Fruit fly (Drosophila melanogaster) whole organism, embryonic: ENCODE measurements around the gene CG10570.

Experiments used
- CG11723 ChIP-seq: fragments of 200-800 bp; sonication (Bioruptor generic); optimal IDR thresholded peaks from 2 replicates; lab custom pipeline; 2017; ENCODE audit warnings: missing biosample characterization, mild to moderate bottlenecking, missing genetic modification characterization
- CG12104 ChIP-seq: fragments of 200-800 bp; sonication (Bioruptor generic); optimal IDR thresholded peaks from 3 replicates; lab custom pipeline; 2016; ENCODE audit warnings: missing biosample characterization, missing genetic modification characterization
- CG12769 ChIP-seq: fragments of 200-800 bp; sonication (Bioruptor generic); optimal IDR thresholded peaks from 2 replicates; lab custom pipeline; 2019; ENCODE audit warnings: missing biosample characterization, mild to moderate bottlenecking, missing genetic modification characterization, moderate library complexity
- CG13123 ChIP-seq: fragments of 200-800 bp; sonication (Bioruptor generic); optimal IDR thresholded peaks from 2 replicates; lab custom pipeline; 2016; ENCODE audit warnings: missing biosample characterization, missing genetic modification characterization
- CG13894 ChIP-seq: fragments of 200-800 bp; sonication (Bioruptor generic); optimal IDR thresholded peaks from 3 replicates; lab custom pipeline; 2018; ENCODE audit warnings: missing biosample characterization, mild to moderate bottlenecking, missing genetic modification characterization, moderate library complexity
- CG14860 ChIP-seq: fragments of 200-800 bp; sonication (Bioruptor generic); IDR thresholded peaks from 3 replicates; pipeline ENCODE4 v1.3.6; 2022; ENCODE audit warnings: missing biosample characterization, missing genetic modification characterization; ENCODE audit not compliant: partially characterized antibody
- CG15011 ChIP-seq: fragments of 200-800 bp; sonication (Bioruptor generic); optimal IDR thresholded peaks from 3 replicates; lab custom pipeline; 2018; ENCODE audit warnings: missing biosample characterization, mild to moderate bottlenecking, missing genetic modification characterization
- CG16813 ChIP-seq: fragments of 200-800 bp; sonication (Bioruptor generic); IDR thresholded peaks from 3 replicates; pipeline ENCODE4 v1.3.6; 2022; ENCODE audit warnings: missing biosample characterization, missing genetic modification characterization; ENCODE audit not compliant: partially characterized antibody
- CG17802 ChIP-seq: fragments of 200-800 bp; sonication (Bioruptor generic); optimal IDR thresholded peaks from 2 replicates; lab custom pipeline; 2018; ENCODE audit warnings: missing biosample characterization, mild to moderate bottlenecking, missing genetic modification characterization, moderate library complexity
- CG18599 ChIP-seq: fragments of 200-800 bp; sonication (Bioruptor generic); optimal IDR thresholded peaks from 3 replicates; lab custom pipeline; 2017; ENCODE audit warnings: missing biosample characterization, missing genetic modification characterization, mild to moderate bottlenecking, moderate library complexity, missing genetic modification reagents
- CG2129 ChIP-seq: fragments of 200-800 bp; sonication (Bioruptor generic); IDR thresholded peaks from 2 replicates; pipeline ENCODE4 v1.3.6; 2022; ENCODE audit warnings: missing biosample characterization, missing genetic modification characterization; ENCODE audit not compliant: partially characterized antibody
- CG2678 ChIP-seq: fragments of 200-800 bp; sonication (Bioruptor generic); optimal IDR thresholded peaks from 3 replicates; lab custom pipeline; 2019; ENCODE audit warnings: missing biosample characterization, mild to moderate bottlenecking, missing genetic modification characterization, moderate library complexity
- CG2712 ChIP-seq: fragments of 200-800 bp; optimal IDR thresholded peaks from 3 replicates; lab custom pipeline; 2019; ENCODE audit warnings: missing biosample characterization, mild to moderate bottlenecking, missing genetic modification characterization, moderate library complexity
- CG31365 ChIP-seq: fragments of 200-800 bp; sonication (Bioruptor generic); optimal IDR thresholded peaks from 2 replicates; lab custom pipeline; 2018; ENCODE audit warnings: missing biosample characterization, mild to moderate bottlenecking, missing genetic modification characterization
- CG33557 ChIP-seq: fragments of 200-800 bp; sonication (Bioruptor generic); optimal IDR thresholded peaks from 2 replicates; lab custom pipeline; 2019; ENCODE audit warnings: missing biosample characterization, mild to moderate bottlenecking, missing genetic modification characterization, moderate library complexity
- CG4730 ChIP-seq: fragments of 200-800 bp; sonication (Bioruptor generic); IDR thresholded peaks from 2 replicates; pipeline ENCODE4 v1.3.6; 2022; ENCODE audit warnings: missing biosample characterization, missing genetic modification characterization
- CG8281 ChIP-seq: fragments of 200-800 bp; sonication (Bioruptor generic); optimal IDR thresholded peaks from 2 replicates; lab custom pipeline; 2018; ENCODE audit warnings: missing biosample characterization, mild to moderate bottlenecking, missing genetic modification characterization, moderate library complexity
- CG9727 ChIP-seq: fragments of 200-800 bp; sonication (Bioruptor generic); optimal IDR thresholded peaks from 3 replicates; lab custom pipeline; 2017; ENCODE audit warnings: missing biosample characterization, mild to moderate bottlenecking, missing genetic modification characterization
- Dad ChIP-seq: fragments of 200-800 bp; sonication (Bioruptor generic); optimal IDR thresholded peaks from 3 replicates; lab custom pipeline; 2016; ENCODE audit warnings: missing biosample characterization, missing genetic modification characterization
- Dip2 ChIP-seq: fragments of 200-800 bp; sonication (Bioruptor generic); IDR thresholded peaks from 2 replicates; pipeline ENCODE4 v1.3.6; 2022; ENCODE audit warnings: missing biosample characterization, missing genetic modification characterization
- Doc3 ChIP-seq: fragments of 200-800 bp; sonication (Bioruptor generic); IDR thresholded peaks from 3 replicates; pipeline ENCODE4 v1.3.6; 2022; ENCODE audit warnings: missing biosample characterization, missing genetic modification characterization; ENCODE audit not compliant: partially characterized antibody
- H15 ChIP-seq: fragments of 200-800 bp; sonication (Bioruptor generic); IDR thresholded peaks from 3 replicates; pipeline ENCODE4 v1.3.6; 2022; ENCODE audit warnings: missing biosample characterization, missing genetic modification characterization
- Hey ChIP-seq: fragments of 200-800 bp; sonication (Bioruptor generic); optimal IDR thresholded peaks from 3 replicates; lab custom pipeline; 2018; ENCODE audit warnings: missing biosample characterization, mild to moderate bottlenecking, missing genetic modification characterization
- Oli ChIP-seq: fragments of 200-800 bp; sonication (Bioruptor generic); optimal IDR thresholded peaks from 2 replicates; lab custom pipeline; 2018; ENCODE audit warnings: missing biosample characterization, mild to moderate bottlenecking, missing genetic modification characterization, moderate library complexity
- Optix ChIP-seq: fragments of 200-800 bp; sonication (Bioruptor generic); IDR thresholded peaks from 3 replicates; pipeline ENCODE4 v1.3.6; 2022; ENCODE audit warnings: missing biosample characterization, missing genetic modification characterization
- Pdp1 ChIP-seq, 2 experiments: fragments of 200-800 bp; sonication (Bioruptor generic); optimal IDR thresholded peaks; 3 replicates each; lab custom pipeline; 2016; ENCODE audit warnings: missing biosample characterization in 2 of 2, missing genetic modification characterization in 2 of 2, mild to moderate bottlenecking in 1 of 2, moderate library complexity in 1 of 2
- Poxn ChIP-seq: fragments of 200-800 bp; sonication (Bioruptor generic); IDR thresholded peaks from 2 replicates; pipeline ENCODE4 v1.3.6; 2022; ENCODE audit warnings: missing biosample characterization, missing genetic modification characterization
- Rx ChIP-seq: fragments of 200-800 bp; sonication (Bioruptor generic); IDR thresholded peaks from 2 replicates; pipeline ENCODE4 v1.3.6; 2022; ENCODE audit warnings: missing biosample characterization, missing genetic modification characterization
- Sry-β ChIP-seq: fragments of 200-800 bp; sonication (Bioruptor generic); optimal IDR thresholded peaks from 2 replicates; lab custom pipeline; 2018; ENCODE audit warnings: missing biosample characterization, mild to moderate bottlenecking, missing genetic modification characterization, moderate library complexity
- amos ChIP-seq: fragments of 200-800 bp; sonication (Bioruptor generic); IDR thresholded peaks from 2 replicates; pipeline ENCODE4 v1.3.6; 2022; ENCODE audit warnings: missing biosample characterization, missing genetic modification characterization; ENCODE audit not compliant: partially characterized antibody
- az2 ChIP-seq: fragments of 200-800 bp; sonication (Bioruptor generic); optimal IDR thresholded peaks from 3 replicates; lab custom pipeline; 2016; ENCODE audit warnings: missing biosample characterization, missing genetic modification characterization
- caup ChIP-seq: fragments of 200-800 bp; sonication (Bioruptor generic); optimal IDR thresholded peaks from 3 replicates; lab custom pipeline; 2017; ENCODE audit warnings: missing biosample characterization, mild to moderate bottlenecking, missing genetic modification characterization, moderate library complexity; ENCODE audit not compliant: severe bottlenecking
- corto ChIP-seq: fragments of 200-800 bp; sonication (Bioruptor generic); optimal IDR thresholded peaks from 2 replicates; lab custom pipeline; 2016; ENCODE audit warnings: missing biosample characterization, mild to moderate bottlenecking, missing genetic modification characterization, moderate library complexity
- da ChIP-seq: fragments of 200-800 bp; sonication (Bioruptor generic); optimal IDR thresholded peaks from 2 replicates; lab custom pipeline; 2016; ENCODE audit warnings: missing biosample characterization, missing genetic modification characterization
- en ChIP-seq: fragments of 200-800 bp; sonication (Bioruptor generic); optimal IDR thresholded peaks from 2 replicates; lab custom pipeline; 2016; ENCODE audit warnings: missing biosample characterization, missing genetic modification characterization
- gt ChIP-seq: fragments of 200-800 bp; sonication (Bioruptor generic); IDR thresholded peaks from 2 replicates; pipeline ENCODE4 v1.3.6; 2022; ENCODE audit warnings: missing biosample characterization, missing genetic modification characterization
- jing ChIP-seq: fragments of 200-800 bp; sonication (Bioruptor generic); optimal IDR thresholded peaks from 2 replicates; lab custom pipeline; 2018; ENCODE audit warnings: missing biosample characterization, mild to moderate bottlenecking, missing genetic modification characterization
- kay ChIP-seq: fragments of 200-800 bp; sonication (Bioruptor generic); optimal IDR thresholded peaks from 2 replicates; lab custom pipeline; 2016; ENCODE audit warnings: missing biosample characterization, missing genetic modification characterization
- lmd ChIP-seq: fragments of 200-800 bp; sonication (Bioruptor generic); IDR thresholded peaks from 2 replicates; pipeline ENCODE4 v1.3.6; 2022; ENCODE audit warnings: missing biosample characterization, missing genetic modification characterization
- mam ChIP-seq: fragments of 200-800 bp; sonication (Bioruptor generic); optimal IDR thresholded peaks from 3 replicates; lab custom pipeline; 2016; ENCODE audit warnings: missing biosample characterization, missing genetic modification characterization
- pb ChIP-seq: fragments of 200-800 bp; sonication (Bioruptor generic); optimal IDR thresholded peaks from 3 replicates; lab custom pipeline; 2016; ENCODE audit warnings: missing biosample characterization, missing genetic modification characterization
- phol ChIP-seq: fragments of 200-800 bp; sonication (Bioruptor generic); optimal IDR thresholded peaks from 3 replicates; lab custom pipeline; 2018; ENCODE audit warnings: missing biosample characterization, mild to moderate bottlenecking, missing genetic modification characterization, moderate library complexity
- pnt ChIP-seq: fragments of 200-800 bp; sonication (Bioruptor generic); optimal IDR thresholded peaks from 3 replicates; lab custom pipeline; 2016; ENCODE audit warnings: missing biosample characterization, missing genetic modification characterization
- sd ChIP-seq: fragments of 200-800 bp; sonication (Bioruptor generic); optimal IDR thresholded peaks from 3 replicates; lab custom pipeline; 2018; ENCODE audit warnings: missing biosample characterization, mild to moderate bottlenecking, missing genetic modification characterization, moderate library complexity
- seq ChIP-seq: fragments of 200-800 bp; sonication (Bioruptor generic); IDR thresholded peaks from 2 replicates; pipeline ENCODE4 v1.3.6; 2022; ENCODE audit warnings: missing biosample characterization, missing genetic modification characterization
- shn ChIP-seq: fragments of 200-800 bp; sonication (Bioruptor generic); optimal IDR thresholded peaks from 3 replicates; lab custom pipeline; 2016; ENCODE audit warnings: missing biosample characterization, missing genetic modification characterization
- stwl ChIP-seq: fragments of 200-800 bp; sonication (Bioruptor generic); optimal IDR thresholded peaks from 3 replicates; lab custom pipeline; 2018; ENCODE audit warnings: missing biosample characterization, mild to moderate bottlenecking, missing genetic modification characterization, moderate library complexity
- tap ChIP-seq: fragments of 200-800 bp; optimal IDR thresholded peaks from 3 replicates; lab custom pipeline; 2019; ENCODE audit warnings: missing biosample characterization, mild to moderate bottlenecking, missing genetic modification characterization, moderate library complexity
- tin ChIP-seq: fragments of 200-800 bp; sonication (Bioruptor generic); optimal IDR thresholded peaks from 3 replicates; lab custom pipeline; 2016; ENCODE audit warnings: missing biosample characterization, missing genetic modification characterization
- trem ChIP-seq: fragments of 200-800 bp; optimal IDR thresholded peaks from 3 replicates; lab custom pipeline; 2019; ENCODE audit warnings: missing biosample characterization, mild to moderate bottlenecking, missing genetic modification characterization, moderate library complexity
- zf30C ChIP-seq: fragments of 200-800 bp; sonication (Bioruptor generic); optimal IDR thresholded peaks from 3 replicates; lab custom pipeline; 2018; ENCODE audit warnings: missing biosample characterization, mild to moderate bottlenecking, missing genetic modification characterization

Gene CG10570

dm6 chr2L:18822805-18823204 lies 11.8 kb upstream of the CG10570 start (continued):
- no peak for TF ChIP-seq CG8281 (tag; lab: Kevin White, UChicago)
- 0 out of 2 replicates have a peak, but pooled peaks have one; percentile 15 for TF ChIP-seq CG4730 (GFP tag; lab: Robert Waterston, UW)
- TF ChIP-seq caup (GFP tag; lab: Kevin White, UChicago), result peak; percentile 50
- TF ChIP-seq phol, result no peak
- TF ChIP-seq Pdp1 (GFP tag; optimal IDR thresholded peaks at IDR 0.05; lab: Kevin White, UChicago), result no peak
- TF ChIP-seq H15, result 0 out of 3 replicates have a peak, but pooled peaks have one; percentile 26
- no peak for TF ChIP-seq Sry-β (GFP tag; lab: Kevin White, UChicago)
- TF ChIP-seq Doc3 (GFP tag; lab: Robert Waterston, UW), result no peak
- TF ChIP-seq jing, result no peak
- no peak for TF ChIP-seq CG17802 (tag; lab: Kevin White, UChicago)
- no peak for TF ChIP-seq seq (GFP tag; lab: Robert Waterston, UW)
- no peak for TF ChIP-seq zf30C
- TF ChIP-seq en (GFP tag; lab: Kevin White, UChicago), result peak; percentile 2
- no peak for TF ChIP-seq az2 (GFP tag; lab: Kevin White, UChicago)
- peak; percentile 39 for TF ChIP-seq CG11723
- no peak for TF ChIP-seq Dad (GFP tag; lab: Kevin White, UChicago)
- TF ChIP-seq Optix (GFP tag; lab: Robert Waterston, UW), result no peak
- peak; percentile 25 for TF ChIP-seq pnt (GFP tag; lab: Kevin White, UChicago)
- no peak for TF ChIP-seq corto (GFP tag; lab: Kevin White, UChicago)
- TF ChIP-seq tin (GFP tag; lab: Kevin White, UChicago), result no peak
- no peak for TF ChIP-seq tap (tag; lab: Kevin White, UChicago)
- TF ChIP-seq pb (GFP tag; lab: Kevin White, UChicago), result no peak
- no peak for TF ChIP-seq CG13894 (tag; lab: Kevin White, UChicago)
- peak; percentile 22 for TF ChIP-seq CG2712
- peak; percentile 45 for TF ChIP-seq CG15011 (GFP tag; lab: Kevin White, UChicago)
- TF ChIP-seq CG2129 (GFP tag; lab: Robert Waterston, UW), result no peak
- peak; percentile 35 for TF ChIP-seq CG9727 (GFP tag; lab: Kevin White, UChicago)
- peak; percentile 72 for TF ChIP-seq CG18599 (GFP tag; lab: Kevin White, UChicago)
- no peak for TF ChIP-seq trem (tag; lab: Kevin White, UChicago)
- no peak for TF ChIP-seq Rx (GFP tag; lab: Robert Waterston, UW)
- TF ChIP-seq CG12104 (GFP tag; lab: Kevin White, UChicago), result no peak
- peak; percentile 19 for TF ChIP-seq CG13123 (GFP tag; lab: Kevin White, UChicago)
- peak; percentile 4 for TF ChIP-seq Oli (tag; lab: Kevin White, UChicago)
- peak; percentile 12 for TF ChIP-seq Hey (tag; lab: Kevin White, UChicago)
- TF ChIP-seq gt (GFP tag; lab: Robert Waterston, UW), result no peak
- TF ChIP-seq CG31365 (tag; lab: Kevin White, UChicago), result no peak
- TF ChIP-seq mam (GFP tag; lab: Kevin White, UChicago), result no peak
- no peak for TF ChIP-seq lmd (GFP tag; lab: Robert Waterston, UW)
- no peak for TF ChIP-seq CG14860 (GFP tag; lab: Robert Waterston, UW)
- no peak for TF ChIP-seq Dip2 (GFP tag; lab: Robert Waterston, UW)
- TF ChIP-seq CG12769 (tag; lab: Kevin White, UChicago), result no peak
- no peak for TF ChIP-seq kay
- no peak for TF ChIP-seq CG16813 (GFP tag; lab: Robert Waterston, UW)
- TF ChIP-seq amos, result no peak
- TF ChIP-seq da (GFP tag; lab: Kevin White, UChicago), result no peak
- peak; percentile 54 for TF ChIP-seq CG2678 (tag; lab: Kevin White, UChicago)
- no peak for TF ChIP-seq sd (tag; lab: Kevin White, UChicago)
- TF ChIP-seq stwl (tag; lab: Kevin White, UChicago), result no peak
- TF ChIP-seq Poxn, result no peak
- TF ChIP-seq CG33557 (GFP tag; lab: Kevin White, UChicago), result peak; percentile 88
- TF ChIP-seq shn (GFP tag; lab: Kevin White, UChicago), result no peak
